Worm (Caenorhabditis elegans): Measurements from ENCODE around the gene oac-56.

DNA sequence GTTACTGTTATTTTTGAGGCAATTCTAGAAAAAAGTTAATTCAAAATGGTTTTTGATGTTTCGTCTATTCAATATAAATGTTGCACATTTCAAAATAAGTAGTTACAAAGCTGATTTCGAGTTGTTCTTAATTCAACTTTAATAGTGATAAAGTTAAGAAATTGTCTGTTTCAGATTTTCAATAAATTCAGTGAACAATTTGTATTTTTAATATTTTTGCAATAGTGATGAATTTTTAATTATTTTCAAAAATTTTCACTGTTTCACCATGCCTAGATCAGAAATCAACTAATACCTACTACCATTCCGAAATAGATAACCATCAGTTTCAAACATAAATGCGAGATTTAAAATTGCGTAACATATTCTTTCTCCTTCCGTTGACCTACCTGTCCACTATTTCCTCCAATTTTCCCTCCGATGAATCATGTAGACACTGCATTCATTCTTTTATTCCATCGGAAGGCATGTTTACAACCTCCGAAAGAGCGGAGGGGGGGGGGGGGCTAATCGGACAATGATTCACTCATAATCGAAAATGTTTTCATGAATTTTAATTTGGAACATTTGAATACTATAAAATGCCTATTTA is 39.6 kb upstream of the oac-56 start:
- TF ChIP-seq sdz-38 (tag; optimal IDR thresholded peaks at IDR 0.05), result no peak
- no peak for TF ChIP-seq nhr-120 (GFP tag; IDR thresholded peaks at IDR 0.05)
- no peak for TF ChIP-seq xnd-1 (tag; optimal IDR thresholded peaks at IDR 0.05)
- no peak for TF ChIP-seq hlh-12 (tag; optimal IDR thresholded peaks at IDR 0.05)
- TF ChIP-seq ztf-18 (tag; optimal IDR thresholded peaks at IDR 0.05), result no peak
- TF ChIP-seq mes-4 (tag; optimal IDR thresholded peaks at IDR 0.05), result no peak
- no peak for TF ChIP-seq unc-62 (GFP tag; optimal IDR thresholded peaks at IDR 0.05)
- no peak for TF ChIP-seq K11D2.4 (GFP tag; IDR thresholded peaks at IDR 0.05)

Measured in whole organism, young adult.